Worm (Caenorhabditis elegans) whole organism, mixed stage, embryonic: Measurements from ENCODE around the gene M28.8.

Experiments
- ceh-39 ChIP-seq: fragments of 150-350 bp; optimal IDR thresholded peaks from 2 replicates; lab custom pipeline; 2014; ENCODE audit warnings: missing biosample characterization, missing genetic modification characterization
- ces-1 ChIP-seq: fragments of 150-350 bp; optimal IDR thresholded peaks from 2 replicates; lab custom pipeline; 2014; ENCODE audit warnings: missing biosample characterization, missing genetic modification reagents, missing genetic modification characterization
- hlh-1 ChIP-seq: fragments of 150-350 bp; optimal IDR thresholded peaks from 2 replicates; lab custom pipeline; 2014; ENCODE audit warnings: missing biosample characterization, missing genetic modification reagents, missing genetic modification characterization
- lin-13 ChIP-seq: fragments of 150-350 bp; optimal IDR thresholded peaks from 2 replicates; lab custom pipeline; 2014; ENCODE audit warnings: missing biosample characterization, missing genetic modification characterization
- mls-2 ChIP-seq: sonication (generic microtip); optimal IDR thresholded peaks from 2 replicates; lab custom pipeline; 2016; ENCODE audit warnings: mild to moderate bottlenecking, missing genetic modification characterization, moderate library complexity, missing compliant biosample characterization
- nhr-237 ChIP-seq: fragments of 150-350 bp; optimal IDR thresholded peaks from 2 replicates; lab custom pipeline; 2014; ENCODE audit warnings: missing biosample characterization, missing genetic modification characterization
- sptf-1 ChIP-seq: sonication (generic microtip); optimal IDR thresholded peaks from 2 replicates; lab custom pipeline; 2017; ENCODE audit warnings: mild to moderate bottlenecking, missing genetic modification characterization, moderate library complexity, missing compliant biosample characterization
- ztf-11 ChIP-seq: fragments of 150-350 bp; optimal IDR thresholded peaks from 2 replicates; lab custom pipeline; 2014; ENCODE audit warnings: missing biosample characterization, missing genetic modification characterization

DNA sequence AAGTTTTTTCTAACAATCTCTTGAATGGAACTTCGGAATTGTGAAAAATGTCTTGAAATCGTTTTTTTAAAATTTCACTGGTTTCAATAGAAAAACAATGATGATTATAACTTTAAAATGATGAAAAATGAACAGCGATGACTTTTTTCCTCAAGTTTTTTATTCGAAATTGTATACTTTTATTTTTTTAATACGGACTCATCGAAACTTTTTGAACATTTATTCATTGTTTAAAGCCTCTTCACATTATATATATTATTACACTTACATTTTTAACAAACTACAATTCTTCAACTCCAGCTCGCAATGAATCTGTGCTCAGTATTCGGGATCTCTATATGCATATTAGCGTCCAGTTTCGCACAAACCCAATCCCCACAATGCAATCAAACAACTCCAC, at the start of gene M28.8:
- TF ChIP-seq hlh-1 (tag; lab: Kevin White, UChicago), result no peak
- no peak for TF ChIP-seq ces-1 (GFP tag; lab: Kevin White, UChicago)
- TF ChIP-seq mls-2, result no peak
- no peak for TF ChIP-seq sptf-1 (tag; lab: Kevin White, UChicago)
- no peak for TF ChIP-seq lin-13 (tag; lab: Kevin White, UChicago)
- no peak for TF ChIP-seq ztf-11
- no peak for TF ChIP-seq ceh-39 (tag; lab: Kevin White, UChicago)
- no peak for TF ChIP-seq nhr-237 (tag; lab: Kevin White, UChicago)
